Worm (Caenorhabditis elegans) whole organism, dauer: ENCODE measurements around the gene T28A11.13.

Experiments
- unc-62 ChIP-seq: sonication (generic microtip); optimal IDR thresholded peaks from 2 replicates; lab custom pipeline; 2017; ENCODE audit warnings: missing biosample characterization, missing genetic modification reagents, missing genetic modification characterization

T28A11.13 gene

ce11 chrV:3273156-3273555, 23.1 kb upstream of the T28A11.13 start, which contains the start of gene T28A11.20:
TSS of gene T28A11.20 (minus strand) at chrV:3273256.
- TF ChIP-seq unc-62 (GFP tag; lab: Kevin White, UChicago) = no peak

- TF ChIP-seq unc-62 (GFP tag; lab: Kevin White, UChicago) = no peak
Observed at ce11 chrV:3269407-3269806, 19.4 kb upstream of the T28A11.13 start, which contains the start of gene T28A11.19. TSS of gene T28A11.19 (minus strand) at chrV:3269514.

DNA sequence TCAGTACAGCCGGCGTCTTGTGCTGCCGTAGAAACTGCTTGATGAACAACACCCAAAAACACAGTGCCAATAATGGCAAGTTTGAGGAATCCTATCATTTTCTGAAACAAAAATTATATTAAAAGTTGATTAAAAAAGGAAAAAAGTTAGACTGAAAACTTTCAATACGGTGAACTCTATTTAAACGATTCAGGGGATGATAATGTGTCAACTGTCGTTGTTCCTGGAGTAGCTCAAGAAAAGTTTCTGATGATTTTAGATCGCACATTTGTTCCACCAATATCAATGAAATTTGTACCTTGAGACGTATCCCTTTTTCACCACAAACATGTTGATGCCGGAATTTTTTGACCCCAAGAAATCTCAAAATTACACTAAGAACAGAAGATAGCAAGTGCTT, 17.9 kb upstream of the T28A11.13 start, which contains the start of gene T28A11.18:
T28A11.18 (minus strand) TSS at position 101 of the 400 bp plus-strand sequence.
- no peak for TF ChIP-seq unc-62 (GFP tag; lab: Kevin White, UChicago)

- TF ChIP-seq unc-62 (GFP tag; lab: Kevin White, UChicago) = no peak
Observed at ce11 chrV:3266189-3266588, 16.1 kb upstream of the T28A11.13 start, which contains the start of gene T28A11.17. TSS of gene T28A11.17 (minus strand) at chrV:3266289.

DNA sequence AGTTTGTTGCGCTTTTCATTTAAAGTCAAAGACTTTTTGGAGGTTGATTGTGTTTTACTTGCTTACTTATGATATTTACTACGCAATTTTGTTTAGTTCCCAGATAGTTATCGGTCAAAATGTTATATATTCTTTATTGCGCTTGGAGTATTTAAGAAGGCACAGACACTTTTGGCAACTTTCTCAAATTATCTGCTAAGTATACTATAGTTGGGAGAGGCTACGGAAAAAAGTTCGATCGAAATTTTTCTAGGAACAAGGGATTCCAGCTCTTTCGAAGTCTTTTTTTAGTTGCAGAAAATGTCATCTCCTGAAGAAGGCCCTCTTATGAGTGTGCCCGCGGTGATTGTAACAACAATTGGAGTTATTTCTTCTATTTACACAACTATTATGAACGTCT, 10.0 kb upstream of the T28A11.13 start, which contains the start of gene srbc-5:
srbc-5 (plus strand) TSS at position 301 of the 400 bp plus-strand sequence.
- TF ChIP-seq unc-62 (GFP tag; lab: Kevin White, UChicago) = no peak

DNA sequence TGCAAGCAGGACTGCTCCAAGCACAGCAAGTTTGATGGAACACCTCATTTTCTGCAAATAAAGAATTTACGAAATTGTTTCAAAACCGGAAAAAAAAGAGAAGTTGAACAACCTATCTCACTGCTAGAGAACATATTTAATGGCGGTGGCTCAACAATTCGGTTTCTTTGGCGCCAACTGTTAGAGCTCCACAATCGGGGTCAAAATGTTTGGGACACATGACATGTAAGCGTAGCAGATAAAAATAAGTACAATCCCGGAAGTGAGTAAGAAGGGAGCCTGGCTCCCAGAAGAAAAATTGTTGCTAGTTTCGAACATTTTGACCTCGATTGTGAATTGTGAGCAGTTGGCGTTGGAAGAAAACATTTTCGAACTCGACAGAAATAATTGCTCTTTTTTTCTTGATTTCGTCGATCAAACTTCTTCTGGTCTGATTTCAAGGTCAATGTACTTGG, 9.1 kb upstream of the T28A11.13 start, which contains the start of gene T28A11.16:
T28A11.16 (minus strand) TSS at position 51 of the 455 bp plus-strand sequence.
- TF ChIP-seq unc-62 (GFP tag; lab: Kevin White, UChicago) = no peak

ce11 chrV:3257277-3257676, 7.2 kb upstream of the T28A11.13 start, which contains the start of gene T28A11.22:
TSS of gene T28A11.22 (plus strand) at chrV:3257577.
- TF ChIP-seq unc-62 (GFP tag; lab: Kevin White, UChicago) = no peak

DNA sequence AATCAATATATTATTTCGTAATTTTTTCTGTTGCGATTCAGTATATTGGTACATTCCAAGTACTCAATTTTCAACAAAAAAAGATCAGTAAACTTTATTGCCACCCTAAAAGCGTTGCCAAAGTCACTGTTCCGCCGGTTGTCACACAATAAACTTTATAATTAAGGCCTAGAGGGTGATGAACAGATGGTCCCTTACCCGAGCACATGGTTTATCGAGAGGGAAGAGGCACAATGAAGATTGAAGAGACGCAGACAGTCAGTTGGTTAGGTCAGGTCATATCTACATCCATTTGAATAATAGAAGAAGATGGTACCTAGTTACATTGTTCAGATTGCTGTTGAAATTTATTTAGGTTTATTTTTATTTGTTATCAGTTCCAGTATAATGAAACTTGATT, 6.8 kb upstream of the T28A11.13 start:
- no peak for TF ChIP-seq unc-62 (GFP tag; lab: Kevin White, UChicago)

DNA sequence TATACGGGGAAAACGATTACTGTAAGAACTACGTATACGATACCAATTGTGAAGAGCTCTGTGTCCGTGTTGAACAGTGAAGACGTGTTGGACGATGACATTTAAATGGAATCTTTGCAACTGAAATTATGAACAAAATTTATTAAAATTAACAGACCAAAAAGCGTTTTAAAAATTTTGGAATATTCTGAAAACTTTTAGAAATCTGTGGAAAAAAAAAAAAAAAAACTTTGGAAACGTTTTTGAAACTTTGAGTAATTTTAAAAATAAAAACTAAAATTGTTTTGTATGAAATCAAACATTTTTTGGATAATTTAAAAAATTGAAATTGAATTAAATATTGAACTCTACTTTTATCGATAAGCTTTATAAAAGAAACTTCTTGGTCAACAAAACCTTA, 6.0 kb upstream of the T28A11.13 start, which contains the start of gene srt-63:
srt-63 (minus strand) TSS at position 101 of the 400 bp plus-strand sequence.
- TF ChIP-seq unc-62 (GFP tag; lab: Kevin White, UChicago) = no peak

DNA sequence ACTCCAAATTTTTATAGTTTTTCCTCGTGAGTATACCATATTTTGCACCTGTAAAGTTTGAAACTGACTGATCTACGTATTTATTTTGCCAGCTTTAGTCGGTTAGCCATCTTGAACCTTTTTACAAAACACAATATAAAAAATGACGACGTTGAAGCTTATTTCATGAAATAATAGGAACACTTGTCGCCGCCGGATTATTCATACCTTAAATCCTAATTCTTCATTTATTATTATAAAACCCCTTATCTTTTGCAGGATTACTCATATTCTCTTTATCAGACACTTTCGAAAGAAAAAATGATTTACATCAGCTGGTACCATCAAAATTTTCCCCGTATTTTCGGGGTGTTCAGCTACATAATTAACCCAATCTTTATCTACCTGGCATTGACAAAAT, 2.5 kb downstream of the T28A11.13 start, which contains the start of gene srj-8:
srj-8 (plus strand) TSS at position 301 of the 400 bp plus-strand sequence.
- no peak for TF ChIP-seq unc-62 (GFP tag; lab: Kevin White, UChicago)

DNA sequence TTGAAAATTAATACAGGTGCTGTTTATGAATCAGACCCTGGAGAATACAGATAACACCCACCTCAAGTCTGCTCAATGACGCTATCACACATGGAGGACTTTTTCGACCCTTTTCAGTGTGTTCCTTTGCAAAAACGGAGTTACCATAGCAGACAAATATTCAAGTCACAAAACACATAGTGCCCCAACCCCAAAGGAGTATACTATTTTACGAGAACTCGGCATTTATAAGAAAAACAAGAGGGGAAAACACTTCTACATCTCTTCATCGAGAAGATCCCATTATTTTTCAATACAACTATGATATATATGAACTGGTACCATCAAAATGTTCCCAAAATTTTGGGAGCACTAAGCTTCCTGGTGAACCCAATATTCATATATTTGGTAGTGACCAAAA, 5.3 kb downstream of the T28A11.13 start, which contains the start of gene srj-7:
srj-7 (plus strand) TSS at position 301 of the 400 bp plus-strand sequence.
- TF ChIP-seq unc-62 (GFP tag; lab: Kevin White, UChicago) = no peak

DNA sequence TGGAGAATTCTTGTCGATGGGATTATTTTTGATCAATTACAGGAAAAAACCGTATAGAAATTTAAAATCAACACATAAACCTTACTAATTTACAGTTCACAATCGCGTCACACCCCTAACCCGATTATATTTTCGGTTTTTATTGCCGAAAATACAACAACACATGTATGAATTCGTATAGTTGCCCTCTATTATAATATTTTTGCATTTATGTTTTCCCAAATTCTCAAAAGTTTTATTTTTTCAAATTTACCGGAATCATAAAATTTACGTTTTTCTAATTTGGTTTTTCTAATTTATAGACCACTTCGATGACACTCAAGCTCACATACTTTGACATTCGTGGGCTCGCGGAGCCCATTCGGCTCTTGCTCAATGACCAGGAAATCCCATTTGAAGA, 7.1 kb downstream of the T28A11.13 start, which contains the start of gene gst-23:
gst-23 (plus strand) TSS at position 301 of the 400 bp plus-strand sequence.
- TF ChIP-seq unc-62 (GFP tag; lab: Kevin White, UChicago) = no peak

DNA sequence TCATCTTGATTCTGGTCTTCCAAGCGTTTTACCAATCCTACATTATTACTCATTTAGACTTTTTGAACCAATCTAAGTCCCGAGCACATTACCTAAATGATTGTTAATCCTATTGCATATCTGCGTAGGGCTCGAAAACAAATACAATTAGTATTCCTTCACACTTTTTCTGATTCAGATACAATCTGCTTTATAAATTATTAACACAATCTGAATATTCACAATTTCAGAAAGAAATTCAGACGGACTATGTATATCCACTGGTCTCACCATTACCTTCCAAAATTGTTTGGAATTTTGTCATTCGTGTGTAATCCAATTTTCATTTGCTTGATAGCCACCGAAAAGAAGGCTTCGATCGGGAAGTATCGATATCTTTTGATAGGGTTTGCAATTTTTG, 8.9 kb downstream of the T28A11.13 start, which contains the start of gene srj-11:
srj-11 (plus strand) TSS at position 250 of the 400 bp plus-strand sequence.
- no peak for TF ChIP-seq unc-62 (GFP tag; lab: Kevin White, UChicago)

- TF ChIP-seq unc-62 (GFP tag; lab: Kevin White, UChicago) = no peak
Observed at ce11 chrV:3236610-3237009, 13.4 kb downstream of the T28A11.13 start, which contains the start of the genes K08D9.9 and str-16. TSS of gene K08D9.9 (minus strand) at chrV:3236710. TSS of gene str-16 (plus strand) at chrV:3236875.

DNA sequence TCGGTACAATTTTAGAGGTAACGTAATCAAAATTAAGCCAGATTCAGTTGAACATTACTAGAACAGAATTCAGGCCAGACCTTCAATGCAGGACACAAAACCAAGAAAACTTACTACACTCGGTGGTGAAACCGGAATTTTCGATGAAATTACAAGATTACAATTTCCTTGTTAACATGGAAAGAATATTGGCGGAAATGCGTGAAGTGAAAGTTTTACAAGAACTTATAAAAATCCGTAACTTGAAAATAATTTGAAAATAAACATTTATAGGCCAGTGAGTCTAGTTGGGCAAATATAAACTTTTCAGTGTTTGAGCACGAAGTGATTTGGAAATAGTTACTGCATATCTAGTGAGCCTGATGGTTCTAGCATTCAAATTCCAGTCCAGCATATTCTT, 15.2 kb downstream of the T28A11.13 start, which contains the start of gene K08D9.6:
K08D9.6 (minus strand) TSS at position 101 of the 400 bp plus-strand sequence.
- TF ChIP-seq unc-62 (GFP tag; lab: Kevin White, UChicago) = no peak

DNA sequence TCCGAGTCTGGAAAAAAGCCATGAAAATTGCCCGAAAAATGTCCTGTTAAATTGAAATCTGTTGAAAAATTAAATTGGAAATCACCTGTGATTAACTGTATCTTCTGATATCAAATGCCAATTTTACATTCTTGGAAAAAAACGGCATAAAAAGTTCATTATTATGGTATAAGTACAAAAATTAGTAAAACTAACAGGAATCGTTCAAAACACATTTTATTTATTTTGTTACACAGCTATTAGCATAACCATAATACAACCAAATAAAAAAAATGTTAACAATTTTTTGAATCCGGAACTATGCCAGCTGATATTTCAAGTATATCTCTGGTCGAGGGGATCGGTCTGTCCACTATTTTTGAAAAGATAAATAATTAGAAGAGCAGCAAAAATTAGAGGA, 19.5 kb downstream of the T28A11.13 start, which contains the start of gene K08D9.10:
K08D9.10 (plus strand) TSS at position 301 of the 400 bp plus-strand sequence.
- TF ChIP-seq unc-62 (GFP tag; lab: Kevin White, UChicago) = no peak
